Fruit fly (Drosophila melanogaster) whole organism, prepupa: ENCODE data around the gene h-cup.

Experiments used
- CG1621 ChIP-seq: fragments of 200-800 bp; sonication (Bioruptor generic); optimal IDR thresholded peaks from 3 replicates; lab custom pipeline; 2018; ENCODE audit warnings: missing biosample characterization, mild to moderate bottlenecking, missing genetic modification characterization
- CG16779 ChIP-seq: fragments of 200-800 bp; sonication (Bioruptor generic); optimal IDR thresholded peaks from 3 replicates; lab custom pipeline; 2017; ENCODE audit warnings: missing biosample characterization, mild to moderate bottlenecking, missing genetic modification characterization
- CG8632 ChIP-seq: fragments of 200-800 bp; sonication (Bioruptor generic); optimal IDR thresholded peaks from 3 replicates; lab custom pipeline; 2016; ENCODE audit warnings: missing biosample characterization, missing genetic modification characterization
- Hr4 ChIP-seq: fragments of 200-800 bp; sonication (Bioruptor generic); optimal IDR thresholded peaks from 3 replicates; lab custom pipeline; 2016; ENCODE audit warnings: missing biosample characterization, missing genetic modification characterization
- Met ChIP-seq: fragments of 200-800 bp; sonication (Bioruptor generic); optimal IDR thresholded peaks from 3 replicates; lab custom pipeline; 2016; ENCODE audit warnings: missing biosample characterization, missing genetic modification characterization
- Smox ChIP-seq: fragments of 200-800 bp; sonication (Bioruptor generic); optimal IDR thresholded peaks from 3 replicates; lab custom pipeline; 2016; ENCODE audit warnings: missing biosample characterization, missing genetic modification characterization
- esn ChIP-seq: fragments of 200-800 bp; sonication (Bioruptor generic); optimal IDR thresholded peaks from 2 replicates; lab custom pipeline; 2016; ENCODE audit warnings: missing biosample characterization, mild to moderate bottlenecking, missing genetic modification characterization, moderate library complexity
- lz ChIP-seq: fragments of 200-800 bp; sonication (Bioruptor generic); optimal IDR thresholded peaks from 3 replicates; lab custom pipeline; 2016; ENCODE audit warnings: missing biosample characterization, missing genetic modification characterization
- vri ChIP-seq: fragments of 200-800 bp; sonication (Bioruptor generic); optimal IDR thresholded peaks from 3 replicates; lab custom pipeline; 2016; ENCODE audit warnings: missing biosample characterization, mild to moderate bottlenecking, missing genetic modification characterization

DNA sequence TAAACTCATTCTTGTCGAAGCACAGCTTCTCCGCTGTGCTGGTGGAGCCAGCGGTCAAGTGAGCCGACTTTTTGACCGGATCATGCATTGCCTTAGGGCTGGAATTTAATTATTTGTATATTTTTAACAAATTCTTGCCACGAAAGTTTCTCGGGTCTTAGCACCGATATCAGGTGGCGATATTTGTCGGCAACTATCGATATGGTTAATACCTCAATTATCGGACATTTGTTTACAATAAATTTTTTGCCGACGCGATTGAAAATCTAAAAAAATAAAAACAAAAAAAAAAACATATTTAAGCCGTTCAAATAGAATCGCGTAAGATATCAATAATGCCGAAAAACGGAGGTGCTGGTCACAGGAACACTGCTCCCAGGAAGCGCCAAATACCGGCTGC lies 21.3 kb downstream of the h-cup start, which contains the start of the genes Cog2 and Trax:
- TF ChIP-seq CG16779 (tag; lab: Kevin White, UChicago) (no peak), CG1621 (no peak), Smox (GFP tag; lab: Kevin White, UChicago) (no peak), CG8632 (no peak), vri (GFP tag; lab: Kevin White, UChicago) (no peak), Hr4 (GFP tag; lab: Kevin White, UChicago) (no peak), lz (GFP tag; lab: Kevin White, UChicago) (no peak), Met (GFP tag; lab: Kevin White, UChicago) (no peak), esn (GFP tag; lab: Kevin White, UChicago) (no peak)
